Worm (Caenorhabditis elegans) whole organism, mixed stage, embryonic: ENCODE results near the gene spi-1.

Experiments used
- M03D4.4 ChIP-seq: sonication (generic microtip); optimal IDR thresholded peaks from 2 replicates; lab custom pipeline; 2017; ENCODE audit warnings: mild to moderate bottlenecking, missing genetic modification characterization, missing compliant biosample characterization
- blmp-1 ChIP-seq: fragments of 150-350 bp; optimal IDR thresholded peaks from 2 replicates; lab custom pipeline; 2014; ENCODE audit warnings: missing biosample characterization, missing genetic modification characterization
- ceh-39 ChIP-seq: fragments of 150-350 bp; optimal IDR thresholded peaks from 2 replicates; lab custom pipeline; 2014; ENCODE audit warnings: missing biosample characterization, missing genetic modification characterization
- ceh-43 ChIP-seq: fragments of 200-800 bp; sonication (Bioruptor generic); optimal IDR thresholded peaks from 2 replicates; lab custom pipeline; 2018; ENCODE audit warnings: mild to moderate bottlenecking, missing genetic modification characterization, moderate library complexity, missing compliant biosample characterization
- ceh-83 ChIP-seq: fragments of 200-800 bp; sonication (Bioruptor generic); optimal IDR thresholded peaks from 2 replicates; lab custom pipeline; 2018; ENCODE audit warnings: mild to moderate bottlenecking, missing genetic modification characterization, missing compliant biosample characterization
- ces-1 ChIP-seq: fragments of 150-350 bp; optimal IDR thresholded peaks from 2 replicates; lab custom pipeline; 2014; ENCODE audit warnings: missing biosample characterization, missing genetic modification reagents, missing genetic modification characterization
- drap-1 ChIP-seq: fragments of 200-800 bp; sonication (Bioruptor generic); optimal IDR thresholded peaks from 3 replicates; lab custom pipeline; 2018; ENCODE audit warnings: mild to moderate bottlenecking, missing genetic modification characterization, missing compliant biosample characterization
- elt-1 ChIP-seq: sonication (generic microtip); optimal IDR thresholded peaks from 2 replicates; lab custom pipeline; 2017; ENCODE audit warnings: missing genetic modification characterization, mild to moderate bottlenecking, missing compliant biosample characterization, antibody characterized with exemption, moderate library complexity, borderline replicate concordance; ENCODE audit not compliant: insufficient read depth
- elt-3 ChIP-seq: fragments of 150-350 bp; optimal IDR thresholded peaks from 2 replicates; lab custom pipeline; 2014; ENCODE audit warnings: missing biosample characterization, missing genetic modification characterization
- flh-1 ChIP-seq: fragments of 200-800 bp; sonication (Bioruptor generic); optimal IDR thresholded peaks from 2 replicates; lab custom pipeline; 2018; ENCODE audit warnings: mild to moderate bottlenecking, missing genetic modification characterization, moderate library complexity, missing compliant biosample characterization
- ham-2 ChIP-seq: fragments of 200-800 bp; sonication (Bioruptor generic); optimal IDR thresholded peaks from 2 replicates; lab custom pipeline; 2018; ENCODE audit warnings: mild to moderate bottlenecking, missing genetic modification characterization, missing compliant biosample characterization
- hlh-1 ChIP-seq: fragments of 150-350 bp; optimal IDR thresholded peaks from 2 replicates; lab custom pipeline; 2014; ENCODE audit warnings: missing biosample characterization, missing genetic modification reagents, missing genetic modification characterization
- lin-13 ChIP-seq: fragments of 150-350 bp; optimal IDR thresholded peaks from 2 replicates; lab custom pipeline; 2014; ENCODE audit warnings: missing biosample characterization, missing genetic modification characterization
- lsy-2 ChIP-seq: fragments of 150-350 bp; optimal IDR thresholded peaks from 2 replicates; lab custom pipeline; 2014; ENCODE audit warnings: missing biosample characterization, missing genetic modification characterization
- mep-1 ChIP-seq: fragments of 150-350 bp; optimal IDR thresholded peaks from 2 replicates; lab custom pipeline; 2017; ENCODE audit warnings: missing biosample characterization, missing genetic modification reagents, missing genetic modification characterization, inconsistent platforms
- mls-2 ChIP-seq: sonication (generic microtip); optimal IDR thresholded peaks from 2 replicates; lab custom pipeline; 2016; ENCODE audit warnings: mild to moderate bottlenecking, missing genetic modification characterization, moderate library complexity, missing compliant biosample characterization
- nhr-12 ChIP-seq: fragments of 150-350 bp; optimal IDR thresholded peaks from 2 replicates; lab custom pipeline; 2014; ENCODE audit warnings: missing biosample characterization, missing genetic modification characterization
- nhr-2 ChIP-seq: fragments of 150-350 bp; optimal IDR thresholded peaks from 2 replicates; lab custom pipeline; 2014; ENCODE audit warnings: missing biosample characterization, missing genetic modification characterization
- nhr-237 ChIP-seq: fragments of 150-350 bp; optimal IDR thresholded peaks from 2 replicates; lab custom pipeline; 2014; ENCODE audit warnings: missing biosample characterization, missing genetic modification characterization
- nhr-76 ChIP-seq: sonication (generic microtip); optimal IDR thresholded peaks from 2 replicates; lab custom pipeline; 2017; ENCODE audit warnings: missing biosample characterization, missing genetic modification characterization
- pha-4 ChIP-seq: fragments of 150-350 bp; optimal IDR thresholded peaks from 2 replicates; lab custom pipeline; 2018; ENCODE audit warnings: missing biosample characterization, missing genetic modification reagents, missing genetic modification characterization
- sem-2 ChIP-seq: fragments of 200-800 bp; sonication (Bioruptor generic); optimal IDR thresholded peaks from 2 replicates; lab custom pipeline; 2018; ENCODE audit warnings: mild to moderate bottlenecking, missing genetic modification characterization, missing compliant biosample characterization
- snpc-4 ChIP-seq: fragments of 150-350 bp; optimal IDR thresholded peaks from 2 replicates; lab custom pipeline; 2014; ENCODE audit warnings: missing biosample characterization, missing genetic modification characterization
- sptf-1 ChIP-seq: sonication (generic microtip); optimal IDR thresholded peaks from 2 replicates; lab custom pipeline; 2017; ENCODE audit warnings: mild to moderate bottlenecking, missing genetic modification characterization, moderate library complexity, missing compliant biosample characterization
- tbx-8 ChIP-seq: fragments of 200-800 bp; sonication (Bioruptor generic); optimal IDR thresholded peaks from 2 replicates; lab custom pipeline; 2018; ENCODE audit warnings: mild to moderate bottlenecking, missing genetic modification characterization, moderate library complexity, missing compliant biosample characterization
- unc-120 ChIP-seq: sonication (generic microtip); optimal IDR thresholded peaks from 2 replicates; lab custom pipeline; 2017; ENCODE audit warnings: missing genetic modification characterization, missing compliant biosample characterization; ENCODE audit not compliant: poor library complexity, severe bottlenecking
- unc-39 ChIP-seq: fragments of 150-350 bp; optimal IDR thresholded peaks from 2 replicates; lab custom pipeline; 2014; ENCODE audit warnings: missing biosample characterization, missing genetic modification characterization
- unc-62 ChIP-seq: fragments of 150-350 bp; optimal IDR thresholded peaks from 2 replicates; lab custom pipeline; 2014; ENCODE audit warnings: missing biosample characterization, missing genetic modification reagents, missing genetic modification characterization
- zip-8 ChIP-seq: fragments of 150-350 bp; optimal IDR thresholded peaks from 2 replicates; lab custom pipeline; 2014; ENCODE audit warnings: missing biosample characterization, missing genetic modification characterization
- ztf-11 ChIP-seq: fragments of 150-350 bp; optimal IDR thresholded peaks from 2 replicates; lab custom pipeline; 2014; ENCODE audit warnings: missing biosample characterization, missing genetic modification characterization

spi-1 gene

ce11 chrII:7534369-7534768 lies 38.3 kb downstream of the spi-1 start, which contains the start of gene wrt-10:
Gene wrt-10 (minus strand): TSS chrII:7534563.
- no peak for TF ChIP-seq sem-2 (GFP tag; lab: Kevin White, UChicago)
- TF ChIP-seq lin-13 (tag; lab: Kevin White, UChicago) = no peak
- TF ChIP-seq elt-1 (tag; lab: Kevin White, UChicago) = peak; percentile 82
- no peak for TF ChIP-seq drap-1 (GFP tag; lab: Kevin White, UChicago)
- TF ChIP-seq ceh-83 (GFP tag; lab: Kevin White, UChicago) = no peak

DNA sequence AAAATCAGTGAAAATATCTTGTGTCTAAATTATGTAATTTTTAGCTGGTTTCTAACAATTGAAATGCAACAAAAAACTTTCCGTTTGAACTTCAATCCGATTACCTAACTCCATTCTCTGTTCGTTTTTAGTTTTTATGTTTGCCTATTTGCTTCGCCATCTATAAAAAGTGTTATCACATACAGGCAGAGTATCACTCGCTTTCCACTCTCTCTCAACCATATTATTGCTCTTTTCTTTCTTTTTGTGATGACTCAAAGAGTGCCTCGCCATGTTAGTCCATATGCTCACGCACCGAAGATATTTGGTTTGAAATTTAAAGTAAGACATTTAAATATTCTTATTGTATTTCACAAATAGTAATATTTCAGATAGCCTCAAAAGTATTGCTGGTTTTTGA lies 38.9 kb downstream of the spi-1 start, which contains the start of gene ZK1290.13:
Gene ZK1290.13 (plus strand): TSS at position 73 of the 400 bp plus-strand sequence.
- TF ChIP-seq ceh-83 (GFP tag; lab: Kevin White, UChicago) = no peak
- no peak for TF ChIP-seq nhr-237 (tag; lab: Kevin White, UChicago)
- TF ChIP-seq lsy-2 (tag; lab: Kevin White, UChicago) = no peak
- TF ChIP-seq nhr-12 = no peak
- no peak for TF ChIP-seq lin-13 (tag; lab: Kevin White, UChicago)
- TF ChIP-seq flh-1 (GFP tag; lab: Kevin White, UChicago) = no peak
- TF ChIP-seq sem-2 (GFP tag; lab: Kevin White, UChicago) = no peak
- TF ChIP-seq mls-2 = no peak
- TF ChIP-seq unc-120 (tag; lab: Kevin White, UChicago) = no peak
- TF ChIP-seq ceh-39 (tag; lab: Kevin White, UChicago) = no peak
- TF ChIP-seq ceh-43 (GFP tag; lab: Kevin White, UChicago) = no peak
- TF ChIP-seq unc-39 = no peak
- no peak for TF ChIP-seq pha-4 (tag; lab: Kevin White, UChicago)
- TF ChIP-seq M03D4.4 = no peak
- TF ChIP-seq ztf-11 (tag; lab: Kevin White, UChicago) = no peak
- no peak for TF ChIP-seq sptf-1 (tag; lab: Kevin White, UChicago)
- TF ChIP-seq blmp-1 (tag; lab: Kevin White, UChicago) = no peak

DNA sequence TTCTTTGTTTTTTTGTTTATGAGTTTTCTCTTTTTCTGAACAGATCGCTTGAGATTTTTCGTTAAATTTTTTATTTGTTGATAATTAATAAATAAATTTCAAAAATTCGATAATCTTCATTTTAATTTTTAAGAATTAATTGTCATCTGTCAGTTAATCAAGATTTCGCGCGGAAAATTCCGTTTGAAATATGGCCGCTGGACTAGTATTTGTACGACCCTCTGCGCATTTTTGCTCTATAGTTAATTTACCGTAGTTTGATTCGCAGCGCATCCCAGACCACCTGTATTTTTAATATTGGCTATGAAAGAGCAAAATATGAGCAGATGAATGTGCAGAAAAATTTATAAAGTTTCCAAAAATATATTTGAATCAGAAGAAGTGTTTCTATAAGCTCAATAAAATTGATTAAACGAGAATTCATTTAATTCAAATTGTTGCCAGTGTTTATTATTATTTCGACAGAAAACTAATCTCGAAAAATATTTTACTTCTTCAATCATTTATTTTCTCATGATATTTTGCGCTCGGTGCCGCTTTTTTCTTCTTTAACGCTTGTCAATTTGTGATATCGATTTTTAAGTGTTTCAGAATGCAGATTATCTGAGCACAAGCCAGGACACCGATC lies 41.7 kb downstream of the spi-1 start, which contains the start of gene nfi-1:
Gene nfi-1 (plus strand): TSS at position 578 of the 628 bp plus-strand sequence.
- TF ChIP-seq mep-1 (tag; lab: Kevin White, UChicago) (peak; percentile 67), elt-3 (tag; lab: Kevin White, UChicago) (no peak), elt-1 (tag; lab: Kevin White, UChicago) (no peak), ces-1 (GFP tag; lab: Kevin White, UChicago) (no peak), ham-2 (no peak), nhr-2 (tag; lab: Kevin White, UChicago) (no peak), sem-2 (GFP tag; lab: Kevin White, UChicago) (no peak), unc-39 (no peak), ceh-39 (tag; lab: Kevin White, UChicago) (peak; percentile 8), lsy-2 (tag; lab: Kevin White, UChicago) (peak; percentile 82), tbx-8 (GFP tag; lab: Kevin White, UChicago) (no peak), ceh-83 (GFP tag; lab: Kevin White, UChicago) (no peak), lin-13 (tag; lab: Kevin White, UChicago) (no peak), sptf-1 (tag; lab: Kevin White, UChicago) (no peak), hlh-1 (peak; percentile 10)

DNA sequence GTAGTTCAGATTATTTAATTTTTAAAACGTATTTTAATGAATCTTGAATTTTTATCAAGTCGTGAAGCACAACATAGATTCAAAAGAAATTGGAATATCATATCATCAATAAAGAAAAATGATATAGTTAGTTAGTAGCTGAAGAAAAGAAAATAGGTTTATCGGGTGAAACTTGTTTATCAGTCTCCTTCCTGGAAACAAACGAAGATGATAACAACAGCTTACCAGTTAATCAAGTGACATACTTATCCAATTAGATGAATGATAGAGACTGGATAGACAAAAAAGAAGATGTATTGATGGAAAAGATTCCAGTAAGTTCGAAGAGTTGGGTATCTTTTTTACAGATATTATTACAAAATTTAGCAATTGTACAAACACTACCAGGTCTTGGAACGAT lies 46.9 kb downstream of the spi-1 start:
- TF ChIP-seq mls-2 = no peak
- no peak for TF ChIP-seq zip-8
- TF ChIP-seq ceh-83 (GFP tag; lab: Kevin White, UChicago) = no peak
- TF ChIP-seq ces-1 (GFP tag; lab: Kevin White, UChicago) = no peak
- no peak for TF ChIP-seq nhr-76 (tag; lab: Kevin White, UChicago)
- TF ChIP-seq M03D4.4 = no peak
- no peak for TF ChIP-seq nhr-12
- TF ChIP-seq snpc-4 = no peak
- TF ChIP-seq pha-4 (tag; lab: Kevin White, UChicago) = no peak
- no peak for TF ChIP-seq sptf-1 (tag; lab: Kevin White, UChicago)
- no peak for TF ChIP-seq ceh-39 (tag; lab: Kevin White, UChicago)
- no peak for TF ChIP-seq drap-1 (GFP tag; lab: Kevin White, UChicago)
- no peak for TF ChIP-seq unc-120 (tag; lab: Kevin White, UChicago)
- TF ChIP-seq ztf-11 (tag; lab: Kevin White, UChicago) = no peak
- no peak for TF ChIP-seq tbx-8 (GFP tag; lab: Kevin White, UChicago)
- no peak for TF ChIP-seq lin-13 (tag; lab: Kevin White, UChicago)
- TF ChIP-seq unc-62 (GFP tag; lab: Kevin White, UChicago) = no peak
- no peak for TF ChIP-seq elt-3 (tag; lab: Kevin White, UChicago)
- TF ChIP-seq mep-1 (tag; lab: Kevin White, UChicago) = no peak
- TF ChIP-seq, all 35 proteins: peak for 0
